Worm (Caenorhabditis elegans) whole organism, L2 larva: Measurements from ENCODE around the gene plx-1.

Source experiments
- R02D3.7 ChIP-seq: fragments of 150-350 bp; optimal IDR thresholded peaks from 2 replicates; lab custom pipeline; 2014; ENCODE audit warnings: missing biosample characterization, missing genetic modification characterization
- blmp-1 ChIP-seq: sonication (generic microtip); optimal IDR thresholded peaks from 2 replicates; lab custom pipeline; 2017; ENCODE audit warnings: missing genetic modification characterization, mild to moderate bottlenecking, missing compliant biosample characterization, antibody characterized with exemption, moderate library complexity; ENCODE audit not compliant: insufficient read depth
- mdl-1 ChIP-seq, 2 experiments: fragments of 150-350 bp in 1 of 2; sonication (generic microtip) in 1 of 2; optimal IDR thresholded peaks; 2 replicates each; lab custom pipeline; 2017; ENCODE audit warnings: missing biosample characterization in 2 of 2, missing genetic modification characterization in 2 of 2
- nhr-11 ChIP-seq: fragments of 150-350 bp; optimal IDR thresholded peaks from 2 replicates; lab custom pipeline; 2014; ENCODE audit warnings: missing biosample characterization, missing genetic modification characterization
- nhr-12 ChIP-seq: fragments of 150-350 bp; optimal IDR thresholded peaks from 2 replicates; lab custom pipeline; 2014; ENCODE audit warnings: missing biosample characterization, missing genetic modification characterization
- peb-1 ChIP-seq: fragments of 150-350 bp; optimal IDR thresholded peaks from 2 replicates; lab custom pipeline; 2014; ENCODE audit warnings: missing biosample characterization, missing genetic modification characterization
- ztf-11 ChIP-seq: sonication (generic microtip); optimal IDR thresholded peaks from 2 replicates; lab custom pipeline; 2017; ENCODE audit warnings: missing biosample characterization, missing genetic modification characterization
- ztf-4 ChIP-seq: fragments of 150-350 bp; optimal IDR thresholded peaks from 2 replicates; lab custom pipeline; 2014; ENCODE audit warnings: missing biosample characterization, missing genetic modification characterization

- no peak for TF ChIP-seq blmp-1 (tag; lab: Kevin White, UChicago)
- TF ChIP-seq ztf-4 (tag; lab: Kevin White, UChicago) = no peak
- no peak for TF ChIP-seq R02D3.7 (tag; lab: Kevin White, UChicago)
- no peak for TF ChIP-seq nhr-12 (tag; lab: Kevin White, UChicago)
- TF ChIP-seq peb-1 = no peak
- TF ChIP-seq nhr-11 (tag; lab: Kevin White, UChicago) = no peak
- TF ChIP-seq ztf-11 (tag; lab: Kevin White, UChicago) = no peak
- no peak for TF ChIP-seq mdl-1 (tag; optimal IDR thresholded peaks at IDR 0.05; lab: Kevin White, UChicago)
Measured at ce11 chrIV:971122-971521, 11.8 kb downstream of the plx-1 start.
